Worm (Caenorhabditis elegans): ENCODE results near the gene F44E2.9.
A peak's percentile ranks its signal among the peaks of the same experiment; 100 is the strongest.

Gene F44E2.9

ce11 chrIII:8850482-8851047, at the start of gene F44E2.9:
TSS of gene F44E2.9 (minus strand) at chrIII:8850532.
- TF ChIP-seq ceh-39 (tag; optimal IDR thresholded peaks at IDR 0.05): no peak
- TF ChIP-seq ham-2 (GFP tag; optimal IDR thresholded peaks at IDR 0.05): no peak
- peak; percentile 41 for TF ChIP-seq sptf-1 (tag; optimal IDR thresholded peaks at IDR 0.05)
- peak; percentile 5 for TF ChIP-seq hlh-1 (tag; optimal IDR thresholded peaks at IDR 0.05)

ce11 chrIII:8899767-8900166, 49.4 kb upstream of the F44E2.9 start:
- TF ChIP-seq tbx-8 (GFP tag; optimal IDR thresholded peaks at IDR 0.05) (no peak), elt-3 (tag; optimal IDR thresholded peaks at IDR 0.05) (no peak), lin-32 (GFP tag; optimal IDR thresholded peaks at IDR 0.05) (no peak), mep-1 (tag; optimal IDR thresholded peaks at IDR 0.05) (peak; percentile 69), ceh-39 (tag; optimal IDR thresholded peaks at IDR 0.05) (no peak), ces-1 (GFP tag; optimal IDR thresholded peaks at IDR 0.05) (peak; percentile 53), lsy-2 (tag; optimal IDR thresholded peaks at IDR 0.05) (peak; percentile 17), ztf-11 (tag; optimal IDR thresholded peaks at IDR 0.05) (no peak)

ce11 chrIII:8894782-8895181, 44.5 kb upstream of the F44E2.9 start, which contains the start of gene asna-1:
TSS of gene asna-1 (plus strand) at chrIII:8895082.
- TF ChIP-seq ham-2 (GFP tag; optimal IDR thresholded peaks at IDR 0.05) (no peak), drap-1 (GFP tag; optimal IDR thresholded peaks at IDR 0.05) (no peak), flh-1 (GFP tag; optimal IDR thresholded peaks at IDR 0.05) (no peak), sem-2 (GFP tag; optimal IDR thresholded peaks at IDR 0.05) (no peak), unc-62 (GFP tag; optimal IDR thresholded peaks at IDR 0.05) (no peak), mep-1 (tag; optimal IDR thresholded peaks at IDR 0.05) (no peak), unc-39 (tag; optimal IDR thresholded peaks at IDR 0.05) (no peak), ceh-43 (GFP tag; optimal IDR thresholded peaks at IDR 0.05) (no peak), tbx-8 (GFP tag; optimal IDR thresholded peaks at IDR 0.05) (no peak), mls-2 (tag; optimal IDR thresholded peaks at IDR 0.05) (no peak), hlh-1 (tag; optimal IDR thresholded peaks at IDR 0.05) (no peak), snpc-4 (tag; optimal IDR thresholded peaks at IDR 0.05) (no peak)

- TF ChIP-seq mab-5 (tag; optimal IDR thresholded peaks at IDR 0.05) (no peak), pha-4 (tag; optimal IDR thresholded peaks at IDR 0.05) (no peak), sem-2 (GFP tag; optimal IDR thresholded peaks at IDR 0.05) (no peak), ztf-11 (tag; optimal IDR thresholded peaks at IDR 0.05) (no peak), snpc-4 (tag; optimal IDR thresholded peaks at IDR 0.05) (no peak), zip-8 (tag; optimal IDR thresholded peaks at IDR 0.05) (no peak), hlh-1 (tag; optimal IDR thresholded peaks at IDR 0.05) (no peak), mls-2 (tag; optimal IDR thresholded peaks at IDR 0.05) (no peak), ces-1 (GFP tag; optimal IDR thresholded peaks at IDR 0.05) (no peak), elt-1 (tag; optimal IDR thresholded peaks at IDR 0.05; ENCODE audit: borderline replicate concordance, insufficient read depth) (no peak), tbx-8 (GFP tag; optimal IDR thresholded peaks at IDR 0.05) (no peak), drap-1 (GFP tag; optimal IDR thresholded peaks at IDR 0.05) (no peak), cnd-1 (tag; optimal IDR thresholded peaks at IDR 0.05) (no peak), ceh-43 (GFP tag; optimal IDR thresholded peaks at IDR 0.05) (no peak), nhr-2 (tag; optimal IDR thresholded peaks at IDR 0.05) (no peak)
Measured at ce11 chrIII:8893464-8893863, 43.1 kb upstream of the F44E2.9 start, which contains the start of gene ZK637.4. TSS of gene ZK637.4 (plus strand) at chrIII:8893764.

- no peak for TF ChIP-seq lin-32 (GFP tag; optimal IDR thresholded peaks at IDR 0.05)
- TF ChIP-seq tbx-8 (GFP tag; optimal IDR thresholded peaks at IDR 0.05): no peak
Measured at ce11 chrIII:8889931-8890330, 39.6 kb upstream of the F44E2.9 start, which contains the start of gene lnkn-1. TSS of gene lnkn-1 (plus strand) at chrIII:8890231.

DNA sequence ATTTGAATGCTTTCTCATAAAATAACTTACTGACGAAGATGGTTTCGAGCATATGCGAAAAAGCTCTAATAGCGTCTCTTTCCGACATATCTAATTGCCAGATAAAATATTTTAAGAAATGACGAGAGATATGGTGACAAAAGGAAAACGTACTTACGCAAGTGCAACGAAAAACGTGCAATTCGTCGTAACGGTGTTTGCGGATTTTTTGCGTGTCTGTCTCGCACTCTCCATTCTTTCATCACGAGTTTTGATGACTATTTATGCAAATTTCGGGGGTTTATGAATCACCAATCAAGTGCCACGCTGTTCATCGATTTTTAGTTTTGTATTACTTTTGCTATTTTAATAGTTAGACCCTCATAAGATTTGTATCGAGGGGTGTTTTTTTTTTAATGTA, 38.6 kb upstream of the F44E2.9 start, which contains the start of gene ZK637.14:
Gene ZK637.14, minus strand, starts transcription at position 201 of the 400 bp plus-strand sequence.
- peak; percentile 25 for TF ChIP-seq lin-13 (tag; optimal IDR thresholded peaks at IDR 0.05)
- TF ChIP-seq mab-5 (tag; optimal IDR thresholded peaks at IDR 0.05): no peak
- peak; percentile 76 for TF ChIP-seq ces-1 (GFP tag; optimal IDR thresholded peaks at IDR 0.05)
- TF ChIP-seq unc-120 (tag; optimal IDR thresholded peaks at IDR 0.05; ENCODE audit: poor library complexity, severe bottlenecking): peak; percentile 54
- TF ChIP-seq drap-1 (GFP tag; optimal IDR thresholded peaks at IDR 0.05): no peak
- TF ChIP-seq lsy-2 (tag; optimal IDR thresholded peaks at IDR 0.05): peak; percentile 57
- no peak for TF ChIP-seq zip-8 (tag; optimal IDR thresholded peaks at IDR 0.05)
- TF ChIP-seq pha-4 (tag; optimal IDR thresholded peaks at IDR 0.05): peak; percentile 56
- TF ChIP-seq mls-2 (tag; optimal IDR thresholded peaks at IDR 0.05): no peak
- TF ChIP-seq ham-2 (GFP tag; optimal IDR thresholded peaks at IDR 0.05): no peak
- TF ChIP-seq nhr-28 (tag; optimal IDR thresholded peaks at IDR 0.05): no peak
- TF ChIP-seq mep-1 (tag; optimal IDR thresholded peaks at IDR 0.05): peak; percentile 42
- no peak for TF ChIP-seq nhr-76 (tag; optimal IDR thresholded peaks at IDR 0.05)
- TF ChIP-seq nhr-237 (tag; optimal IDR thresholded peaks at IDR 0.05): peak; percentile 30
